Worm (Caenorhabditis elegans) whole organism, mixed stage, embryonic: ENCODE data around the gene spi-1.

Experiments used
- blmp-1 ChIP-seq: fragments of 150-350 bp; optimal IDR thresholded peaks from 2 replicates; lab custom pipeline; 2014; ENCODE audit warnings: missing biosample characterization, missing genetic modification characterization
- ces-1 ChIP-seq: fragments of 150-350 bp; optimal IDR thresholded peaks from 2 replicates; lab custom pipeline; 2014; ENCODE audit warnings: missing biosample characterization, missing genetic modification reagents, missing genetic modification characterization
- drap-1 ChIP-seq: fragments of 200-800 bp; sonication (Bioruptor generic); optimal IDR thresholded peaks from 3 replicates; lab custom pipeline; 2018; ENCODE audit warnings: mild to moderate bottlenecking, missing genetic modification characterization, missing compliant biosample characterization
- lin-13 ChIP-seq: fragments of 150-350 bp; optimal IDR thresholded peaks from 2 replicates; lab custom pipeline; 2014; ENCODE audit warnings: missing biosample characterization, missing genetic modification characterization
- lsy-2 ChIP-seq: fragments of 150-350 bp; optimal IDR thresholded peaks from 2 replicates; lab custom pipeline; 2014; ENCODE audit warnings: missing biosample characterization, missing genetic modification characterization
- mab-5 ChIP-seq: fragments of 150-350 bp; optimal IDR thresholded peaks from 2 replicates; lab custom pipeline; 2014; ENCODE audit warnings: missing biosample characterization, missing genetic modification characterization
- nhr-12 ChIP-seq: fragments of 150-350 bp; optimal IDR thresholded peaks from 2 replicates; lab custom pipeline; 2014; ENCODE audit warnings: missing biosample characterization, missing genetic modification characterization
- nhr-28 ChIP-seq: fragments of 150-350 bp; optimal IDR thresholded peaks from 2 replicates; lab custom pipeline; 2014; ENCODE audit warnings: missing biosample characterization, missing genetic modification characterization
- pha-4 ChIP-seq: fragments of 150-350 bp; optimal IDR thresholded peaks from 2 replicates; lab custom pipeline; 2018; ENCODE audit warnings: missing biosample characterization, missing genetic modification reagents, missing genetic modification characterization
- snpc-4 ChIP-seq: fragments of 150-350 bp; optimal IDR thresholded peaks from 2 replicates; lab custom pipeline; 2014; ENCODE audit warnings: missing biosample characterization, missing genetic modification characterization

DNA sequence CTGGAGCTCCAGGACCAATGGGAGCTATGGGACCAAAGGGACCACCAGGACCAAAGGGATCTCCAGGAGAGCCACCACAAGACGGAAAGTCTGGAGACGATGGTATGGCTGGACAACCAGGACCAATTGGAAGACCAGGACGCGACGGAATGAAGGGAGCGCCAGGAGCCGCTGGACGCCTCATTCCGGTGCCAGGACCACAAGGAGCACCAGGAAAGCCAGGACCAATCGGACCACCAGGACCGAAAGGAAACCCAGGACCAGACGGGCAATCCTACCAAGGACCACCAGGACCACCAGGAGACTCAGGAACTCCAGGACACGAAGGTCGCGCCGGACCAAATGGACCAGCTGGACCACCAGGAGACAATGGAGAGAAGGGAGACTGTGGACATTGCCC, 48.7 kb downstream of the spi-1 start:
- TF ChIP-seq lin-13 (tag; lab: Kevin White, UChicago) (no peak), blmp-1 (tag; lab: Kevin White, UChicago) (no peak), pha-4 (tag; lab: Kevin White, UChicago) (no peak), nhr-28 (tag; lab: Kevin White, UChicago) (no peak), ces-1 (GFP tag; lab: Kevin White, UChicago) (no peak), nhr-12 (tag; lab: Kevin White, UChicago) (no peak), mab-5 (tag; lab: Kevin White, UChicago) (no peak), drap-1 (GFP tag; lab: Kevin White, UChicago) (no peak), lsy-2 (tag; lab: Kevin White, UChicago) (no peak), snpc-4 (tag; lab: Kevin White, UChicago) (no peak)
